Worm (Caenorhabditis elegans): ENCODE results near the gene gst-11.

DNA sequence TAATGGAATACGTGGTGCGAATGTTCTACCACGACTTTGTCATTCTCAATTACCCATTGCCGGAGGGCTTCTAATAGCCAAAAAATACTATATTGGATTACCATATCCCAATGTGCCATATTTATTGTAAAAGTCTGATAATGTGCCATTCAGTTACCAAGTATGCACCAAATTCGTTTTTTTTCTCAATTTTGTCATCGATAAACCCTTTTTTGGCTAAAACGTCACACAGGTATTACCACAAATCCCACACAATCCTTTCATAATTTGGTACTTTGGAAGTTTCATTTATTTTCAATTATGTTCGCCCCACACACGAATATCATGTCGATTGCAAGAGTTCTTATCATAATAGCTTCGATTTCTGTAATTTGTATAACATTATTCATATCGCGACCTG lies 5.5 kb downstream of the gst-11 start, which contains the start of gene vep-2:
- TF ChIP-seq unc-62 (GFP tag; optimal IDR thresholded peaks at IDR 0.05), result no peak
- TF ChIP-seq ztf-11 (tag; optimal IDR thresholded peaks at IDR 0.05), result no peak
- no peak for TF ChIP-seq blmp-1 (tag; optimal IDR thresholded peaks at IDR 0.05)
- TF ChIP-seq nhr-12 (tag; optimal IDR thresholded peaks at IDR 0.05), result no peak
- no peak for TF ChIP-seq pha-4 (tag; optimal IDR thresholded peaks at IDR 0.05)
- no peak for TF ChIP-seq nhr-28 (tag; optimal IDR thresholded peaks at IDR 0.05)
- no peak for TF ChIP-seq mep-1 (tag; optimal IDR thresholded peaks at IDR 0.05)
- TF ChIP-seq sptf-1 (tag; optimal IDR thresholded peaks at IDR 0.05), result no peak
- no peak for TF ChIP-seq ceh-39 (tag; optimal IDR thresholded peaks at IDR 0.05)
- TF ChIP-seq lsy-2 (tag; optimal IDR thresholded peaks at IDR 0.05), result no peak
- TF ChIP-seq snpc-4 (tag; optimal IDR thresholded peaks at IDR 0.05), result no peak
- no peak for TF ChIP-seq lin-32 (GFP tag; optimal IDR thresholded peaks at IDR 0.05)
- TF ChIP-seq tbx-8 (GFP tag; optimal IDR thresholded peaks at IDR 0.05), result no peak

Measured in whole organism, mixed stage, embryonic.